Fruit fly (Drosophila melanogaster) whole organism: Measurements from ENCODE around the gene Drice.

Experiments
- CG8478 ChIP-seq: fragments of >200 bp; optimal IDR thresholded peaks from 2 replicates; lab custom pipeline; 2018; ENCODE audit warnings: inconsistent platforms
- EcR ChIP-seq, 2 experiments: fragments of >200 bp; optimal IDR thresholded peaks; 2 replicates each; lab custom pipeline; 2017; ENCODE audit warnings: missing biosample characterization in 2 of 2, missing genetic modification characterization in 2 of 2, missing genetic modification reagents in 2 of 2
- pan ChIP-seq: fragments of >200 bp; optimal IDR thresholded peaks from 2 replicates; lab custom pipeline; 2017

dm6 chr3R:29806682-29807393, 7.4 kb downstream of the Drice start, which contains the start of the genes ca and ncd:
- TF ChIP-seq EcR (GFP tag; optimal IDR thresholded peaks at IDR 0.05; lab: Kevin White, UChicago) (no peak), pan (lab: Kevin White, UChicago) (no peak), CG8478 (lab: Kevin White, UChicago) (no peak)
